Worm (Caenorhabditis elegans) whole organism, young adult: ENCODE results near the gene ifd-1.

Experiments
- B0336.3 ChIP-seq: fragments of 200-800 bp; sonication (Bioruptor generic); IDR thresholded peaks from 2 replicates; pipeline ENCODE4 v1.3.6; 2022; ENCODE audit warnings: missing genetic modification characterization, missing compliant biosample characterization
- D2030.7 ChIP-seq: fragments of 200-800 bp; sonication (Bioruptor generic); IDR thresholded peaks from 2 replicates; pipeline ENCODE4 v1.3.6; 2022; ENCODE audit warnings: missing genetic modification reagents, missing genetic modification characterization, missing compliant biosample characterization
- F10E7.11 ChIP-seq: sonication (generic microtip); optimal IDR thresholded peaks from 2 replicates; lab custom pipeline; 2017; ENCODE audit warnings: mild to moderate bottlenecking, missing genetic modification characterization, moderate library complexity, missing compliant biosample characterization
- K11D2.4 ChIP-seq: fragments of 200-800 bp; sonication (Bioruptor generic); IDR thresholded peaks from 2 replicates; pipeline ENCODE4 v1.3.6; 2022; ENCODE audit warnings: missing genetic modification reagents, missing genetic modification characterization, missing compliant biosample characterization
- Y53F4B.3 ChIP-seq: fragments of 200-800 bp; sonication (Bioruptor generic); IDR thresholded peaks from 2 replicates; pipeline ENCODE4 v1.3.6; 2022; ENCODE audit warnings: missing genetic modification reagents, missing genetic modification characterization, missing compliant biosample characterization
- Y56A3A.18 ChIP-seq: fragments of 200-800 bp; sonication (Bioruptor generic); IDR thresholded peaks from 2 replicates; pipeline ENCODE4 v1.3.6; 2022; ENCODE audit warnings: missing genetic modification reagents, missing genetic modification characterization, missing compliant biosample characterization
- akir-1 ChIP-seq: fragments of 200-800 bp; sonication (Bioruptor generic); optimal IDR thresholded peaks from 2 replicates; lab custom pipeline; 2018; ENCODE audit warnings: mild to moderate bottlenecking, missing genetic modification characterization, moderate library complexity, missing compliant biosample characterization
- aptf-2 ChIP-seq: fragments of 200-800 bp; sonication (Bioruptor generic); conservative IDR thresholded peaks from 2 replicates; pipeline ENCODE4 v1.3.6; 2022; ENCODE audit warnings: missing genetic modification reagents, missing genetic modification characterization, missing compliant biosample characterization
- athp-1 ChIP-seq: sonication (generic microtip); optimal IDR thresholded peaks from 2 replicates; lab custom pipeline; 2017; ENCODE audit warnings: mild to moderate bottlenecking, missing genetic modification characterization, missing compliant biosample characterization
- attf-3 ChIP-seq: fragments of 200-800 bp; sonication (Bioruptor generic); conservative IDR thresholded peaks from 2 replicates; pipeline ENCODE4 v1.3.6; 2022; ENCODE audit warnings: missing genetic modification reagents, missing genetic modification characterization, missing compliant biosample characterization
- attf-5 ChIP-seq: fragments of 200-800 bp; sonication (Bioruptor generic); optimal IDR thresholded peaks from 2 replicates; lab custom pipeline; 2018; ENCODE audit warnings: mild to moderate bottlenecking, missing genetic modification characterization, missing compliant biosample characterization
- attf-6 ChIP-seq: fragments of 200-800 bp; sonication (Bioruptor generic); IDR thresholded peaks from 2 replicates; pipeline ENCODE4 v1.3.6; 2022; ENCODE audit warnings: missing genetic modification reagents, missing genetic modification characterization, missing compliant biosample characterization
- bed-2 ChIP-seq: fragments of 200-800 bp; sonication (Bioruptor generic); IDR thresholded peaks from 2 replicates; pipeline ENCODE4 v1.3.6; 2022; ENCODE audit warnings: missing genetic modification reagents, missing genetic modification characterization, missing compliant biosample characterization
- ccch-3 ChIP-seq: fragments of 200-800 bp; sonication (Bioruptor generic); optimal IDR thresholded peaks from 2 replicates; lab custom pipeline; 2018; ENCODE audit warnings: mild to moderate bottlenecking, missing genetic modification characterization, missing compliant biosample characterization
- cebp-1 ChIP-seq, 2 experiments: fragments of 200-800 bp in 1 of 2; sonication (Bioruptor generic) in 1 of 2; sonication (generic microtip) in 1 of 2; IDR thresholded peaks in 1 of 2; optimal IDR thresholded peaks in 1 of 2; 2 replicates each; pipeline versions ENCODE4 v1.3.6 to Lab custom; 2017 to 2022; ENCODE audit warnings: missing compliant biosample characterization in 2 of 2, missing genetic modification characterization in 2 of 2, mild to moderate bottlenecking in 1 of 2, missing genetic modification reagents in 1 of 2, moderate library complexity in 1 of 2
- cebp-2 ChIP-seq: fragments of 200-800 bp; sonication (Bioruptor generic); IDR thresholded peaks from 2 replicates; pipeline ENCODE4 v1.3.6; 2022; ENCODE audit warnings: missing genetic modification characterization, missing compliant biosample characterization
- ceh-79 ChIP-seq: sonication (generic microtip); optimal IDR thresholded peaks from 2 replicates; lab custom pipeline; 2017; ENCODE audit warnings: mild to moderate bottlenecking, missing genetic modification characterization, missing compliant biosample characterization
- ceh-91 ChIP-seq: fragments of 200-800 bp; sonication (Bioruptor generic); IDR thresholded peaks from 2 replicates; pipeline ENCODE4 v1.3.6; 2022; ENCODE audit warnings: missing genetic modification reagents, missing genetic modification characterization, missing compliant biosample characterization
- dox-1 ChIP-seq: fragments of 200-800 bp; sonication (Bioruptor generic); IDR thresholded peaks from 2 replicates; pipeline ENCODE4 v1.3.6; 2022; ENCODE audit warnings: missing genetic modification reagents, missing genetic modification characterization, missing compliant biosample characterization
- ets-4 ChIP-seq: fragments of 200-800 bp; sonication (Bioruptor generic); optimal IDR thresholded peaks from 2 replicates; lab custom pipeline; 2018; ENCODE audit warnings: mild to moderate bottlenecking, missing genetic modification characterization, missing compliant biosample characterization
- hlh-12 ChIP-seq: sonication (generic microtip); optimal IDR thresholded peaks from 2 replicates; lab custom pipeline; 2016; ENCODE audit warnings: missing genetic modification characterization, missing compliant biosample characterization
- hmg-1.2 ChIP-seq: fragments of 200-800 bp; sonication (Bioruptor generic); IDR thresholded peaks from 2 replicates; pipeline ENCODE4 v1.3.6; 2022; ENCODE audit warnings: missing genetic modification reagents, missing genetic modification characterization, missing compliant biosample characterization
- hrde-1 ChIP-seq: sonication (generic microtip); optimal IDR thresholded peaks from 2 replicates; lab custom pipeline; 2016; ENCODE audit warnings: missing genetic modification characterization, mild to moderate bottlenecking, missing compliant biosample characterization, moderate library complexity, missing genotype, missing genetic modification reagents, borderline replicate concordance
- lin-54 ChIP-seq: fragments of 200-800 bp; sonication (Bioruptor generic); optimal IDR thresholded peaks from 2 replicates; lab custom pipeline; 2018; ENCODE audit warnings: mild to moderate bottlenecking, missing genetic modification characterization, missing compliant biosample characterization
- lir-1 ChIP-seq: fragments of 200-800 bp; sonication (Bioruptor generic); conservative IDR thresholded peaks from 2 replicates; pipeline ENCODE4 v1.3.6; 2022; ENCODE audit warnings: missing genetic modification reagents, missing genetic modification characterization, missing compliant biosample characterization
- lsy-27 ChIP-seq: sonication (generic microtip); optimal IDR thresholded peaks from 2 replicates; lab custom pipeline; 2017; ENCODE audit warnings: missing genetic modification characterization, mild to moderate bottlenecking, missing compliant biosample characterization, antibody characterized with exemption, missing genotype, borderline replicate concordance; ENCODE audit not compliant: insufficient read depth
- madf-6 ChIP-seq: fragments of 200-800 bp; sonication (Bioruptor generic); IDR thresholded peaks from 2 replicates; pipeline ENCODE4 v1.3.6; 2022; ENCODE audit warnings: missing genetic modification reagents, missing genetic modification characterization, missing compliant biosample characterization
- madf-8 ChIP-seq: fragments of 200-800 bp; sonication (Bioruptor generic); conservative IDR thresholded peaks from 2 replicates; pipeline ENCODE4 v1.3.6; 2022; ENCODE audit warnings: missing genetic modification reagents, missing genetic modification characterization, missing compliant biosample characterization
- mcd-1 ChIP-seq: fragments of 200-800 bp; sonication (Bioruptor generic); IDR thresholded peaks from 2 replicates; pipeline ENCODE4 v1.3.6; 2022; ENCODE audit warnings: missing genetic modification reagents, missing genetic modification characterization, missing compliant biosample characterization
- mel-28 ChIP-seq: sonication (generic microtip); optimal IDR thresholded peaks from 2 replicates; lab custom pipeline; 2016; ENCODE audit warnings: borderline replicate concordance, mild to moderate bottlenecking, missing genetic modification characterization, missing compliant biosample characterization
- mes-4 ChIP-seq: sonication (generic microtip); optimal IDR thresholded peaks from 2 replicates; lab custom pipeline; 2016; ENCODE audit warnings: missing genotype, missing genetic modification characterization, missing compliant biosample characterization
- nfya-1 ChIP-seq: sonication (generic microtip); optimal IDR thresholded peaks from 2 replicates; lab custom pipeline; 2017; ENCODE audit warnings: antibody characterized with exemption, missing compliant biosample characterization, missing genetic modification characterization, borderline replicate concordance; ENCODE audit not compliant: insufficient read depth
- nfyb-1 ChIP-seq: fragments of 200-800 bp; sonication (Bioruptor generic); IDR thresholded peaks from 2 replicates; pipeline ENCODE4 v1.3.6; 2022; ENCODE audit warnings: missing genetic modification reagents, missing genetic modification characterization, missing compliant biosample characterization
- nhr-90 ChIP-seq: sonication (generic microtip); optimal IDR thresholded peaks from 2 replicates; lab custom pipeline; 2016; ENCODE audit warnings: missing genotype, mild to moderate bottlenecking, missing genetic modification characterization, missing compliant biosample characterization
- pbrm-1 ChIP-seq: fragments of 200-800 bp; sonication (Bioruptor generic); IDR thresholded peaks from 2 replicates; pipeline ENCODE4 v1.3.6; 2022; ENCODE audit warnings: missing genetic modification reagents, missing genetic modification characterization, missing compliant biosample characterization
- sea-2 ChIP-seq: fragments of 200-800 bp; sonication (Bioruptor generic); IDR thresholded peaks from 2 replicates; pipeline ENCODE4 v1.3.6; 2022; ENCODE audit warnings: missing genetic modification characterization, missing compliant biosample characterization
- snpc-1.1 ChIP-seq: sonication (generic microtip); optimal IDR thresholded peaks from 2 replicates; lab custom pipeline; 2017; ENCODE audit warnings: missing genetic modification characterization, mild to moderate bottlenecking, missing compliant biosample characterization, antibody characterized with exemption, moderate library complexity, missing genotype, missing genetic modification reagents; ENCODE audit not compliant: insufficient read depth
- snpc-3.4 ChIP-seq: sonication (generic microtip); optimal IDR thresholded peaks from 2 replicates; lab custom pipeline; 2017; ENCODE audit warnings: missing genetic modification characterization, mild to moderate bottlenecking, missing compliant biosample characterization, antibody characterized with exemption, moderate library complexity, missing genotype, missing genetic modification reagents
- somi-1 ChIP-seq: fragments of 200-800 bp; sonication (Bioruptor generic); optimal IDR thresholded peaks from 2 replicates; lab custom pipeline; 2018; ENCODE audit warnings: mild to moderate bottlenecking, missing genetic modification characterization, missing compliant biosample characterization
- tbp1 ChIP-seq: fragments of 200-800 bp; sonication (Bioruptor generic); optimal IDR thresholded peaks from 2 replicates; lab custom pipeline; 2018; ENCODE audit warnings: mild to moderate bottlenecking, missing genetic modification characterization, missing compliant biosample characterization
- tbx-9 ChIP-seq: sonication (generic microtip); optimal IDR thresholded peaks from 2 replicates; lab custom pipeline; 2016; ENCODE audit warnings: borderline replicate concordance, missing genetic modification characterization, inconsistent platforms, missing compliant biosample characterization
- unc-130 ChIP-seq: sonication (generic microtip); optimal IDR thresholded peaks from 2 replicates; lab custom pipeline; 2016; ENCODE audit warnings: missing genetic modification reagents, missing genetic modification characterization, missing compliant biosample characterization
- xnd-1 ChIP-seq: sonication (generic microtip); optimal IDR thresholded peaks from 2 replicates; lab custom pipeline; 2016; ENCODE audit warnings: missing genotype, missing genetic modification reagents, missing genetic modification characterization, missing compliant biosample characterization
- zfh-2 ChIP-seq: fragments of 200-800 bp; sonication (Bioruptor generic); conservative IDR thresholded peaks from 2 replicates; pipeline ENCODE4 v1.3.6; 2022; ENCODE audit warnings: missing genetic modification reagents, missing genetic modification characterization, missing compliant biosample characterization
- ztf-25 ChIP-seq: fragments of 200-800 bp; sonication (Bioruptor generic); IDR thresholded peaks from 2 replicates; pipeline ENCODE4 v1.3.6; 2022; ENCODE audit warnings: missing genetic modification reagents, missing genetic modification characterization, missing compliant biosample characterization
- ztf-3 ChIP-seq: fragments of 200-800 bp; sonication (Bioruptor generic); optimal IDR thresholded peaks from 2 replicates; lab custom pipeline; 2018; ENCODE audit warnings: mild to moderate bottlenecking, missing genetic modification characterization, missing compliant biosample characterization

ifd-1 gene

ce11 chrX:8846447-8847237, 22.4 kb upstream of the ifd-1 start, which contains the start of gene C28G1.10 (continued):
- no peak for TF ChIP-seq F10E7.11 (tag; lab: Kevin White, UChicago)
- TF ChIP-seq lir-1 (GFP tag; lab: Robert Waterston, UW): no peak
- no peak for TF ChIP-seq hlh-12
- no peak for TF ChIP-seq sea-2 (GFP tag; lab: Robert Waterston, UW)
- TF ChIP-seq cebp-1 (GFP tag; IDR thresholded peaks at IDR 0.05; lab: Robert Waterston, UW): peak; percentile 15; the same call in 1 of the 2 replicates
- no peak for TF ChIP-seq cebp-1 (tag; optimal IDR thresholded peaks at IDR 0.05; lab: Kevin White, UChicago)
- peak; percentile 53; the same call in 1 of the 2 replicates for TF ChIP-seq nfyb-1 (GFP tag; lab: Robert Waterston, UW)
- no peak for TF ChIP-seq madf-8
- TF ChIP-seq bed-2 (GFP tag; lab: Robert Waterston, UW): no peak
- TF ChIP-seq tbp1: peak; percentile 85
- TF ChIP-seq xnd-1 (tag; lab: Kevin White, UChicago): no peak
- peak; percentile 63 for TF ChIP-seq hmg-1.2 (GFP tag; lab: Robert Waterston, UW)
- TF ChIP-seq K11D2.4: no peak
- no peak for TF ChIP-seq ets-4 (GFP tag; lab: Kevin White, UChicago)
- no peak for TF ChIP-seq cebp-2 (GFP tag; lab: Robert Waterston, UW)
- 0 out of 2 replicates have a peak, but pooled peaks have one; percentile 38 for TF ChIP-seq pbrm-1
- TF ChIP-seq attf-3 (GFP tag; lab: Robert Waterston, UW): no peak
- TF ChIP-seq ceh-79 (tag; lab: Kevin White, UChicago): no peak
- peak; percentile 69 for TF ChIP-seq attf-6 (GFP tag; lab: Robert Waterston, UW)
- peak; percentile 80; the same call in 1 of the 2 replicates for TF ChIP-seq ztf-25 (GFP tag; lab: Robert Waterston, UW)
- TF ChIP-seq somi-1 (GFP tag; lab: Kevin White, UChicago): peak; percentile 6
- TF ChIP-seq zfh-2 (GFP tag; lab: Robert Waterston, UW): no peak
- TF ChIP-seq Y56A3A.18 (GFP tag; lab: Robert Waterston, UW): peak; percentile 40
- peak; percentile 49 for TF ChIP-seq snpc-3.4 (tag; lab: Kevin White, UChicago)
- 0 out of 2 replicates have a peak, but pooled peaks have one; percentile 15 for TF ChIP-seq aptf-2
- no peak for TF ChIP-seq nfya-1 (tag; lab: Kevin White, UChicago)
- no peak for TF ChIP-seq ztf-3 (GFP tag; lab: Kevin White, UChicago)
- TF ChIP-seq nhr-90 (tag; lab: Kevin White, UChicago): peak; percentile 62
- TF ChIP-seq athp-1: no peak
- TF ChIP-seq snpc-1.1 (tag; lab: Kevin White, UChicago): no peak
- TF ChIP-seq D2030.7: peak; percentile 75
- TF ChIP-seq Y53F4B.3: peak; percentile 29
- no peak for TF ChIP-seq mel-28 (tag; lab: Kevin White, UChicago)
- TF ChIP-seq lin-54: no peak
- no peak for TF ChIP-seq unc-130 (GFP tag; lab: Kevin White, UChicago)
- no peak for TF ChIP-seq ccch-3 (GFP tag; lab: Kevin White, UChicago)
- peak; percentile 29 for TF ChIP-seq hrde-1 (tag; lab: Kevin White, UChicago)
- TF ChIP-seq B0336.3: no peak
- no peak for TF ChIP-seq mes-4 (tag; lab: Kevin White, UChicago)
- TF ChIP-seq tbx-9 (tag; lab: Kevin White, UChicago): no peak
- TF ChIP-seq mcd-1 (GFP tag; lab: Robert Waterston, UW): no peak
- TF ChIP-seq attf-5: peak; percentile 25
- no peak for TF ChIP-seq ceh-91 (GFP tag; lab: Robert Waterston, UW)
- TF ChIP-seq dox-1 (GFP tag; lab: Robert Waterston, UW): no peak
- no peak for TF ChIP-seq akir-1 (GFP tag; lab: Kevin White, UChicago)
- TF ChIP-seq lsy-27 (tag; lab: Kevin White, UChicago): no peak
- no peak for TF ChIP-seq madf-6 (GFP tag; lab: Robert Waterston, UW)
